Fruit fly (Drosophila melanogaster): ENCODE measurements around the gene CG32603.
A peak's percentile ranks its signal among the peaks of the same experiment; 100 is the strongest.

Gene CG32603

DNA sequence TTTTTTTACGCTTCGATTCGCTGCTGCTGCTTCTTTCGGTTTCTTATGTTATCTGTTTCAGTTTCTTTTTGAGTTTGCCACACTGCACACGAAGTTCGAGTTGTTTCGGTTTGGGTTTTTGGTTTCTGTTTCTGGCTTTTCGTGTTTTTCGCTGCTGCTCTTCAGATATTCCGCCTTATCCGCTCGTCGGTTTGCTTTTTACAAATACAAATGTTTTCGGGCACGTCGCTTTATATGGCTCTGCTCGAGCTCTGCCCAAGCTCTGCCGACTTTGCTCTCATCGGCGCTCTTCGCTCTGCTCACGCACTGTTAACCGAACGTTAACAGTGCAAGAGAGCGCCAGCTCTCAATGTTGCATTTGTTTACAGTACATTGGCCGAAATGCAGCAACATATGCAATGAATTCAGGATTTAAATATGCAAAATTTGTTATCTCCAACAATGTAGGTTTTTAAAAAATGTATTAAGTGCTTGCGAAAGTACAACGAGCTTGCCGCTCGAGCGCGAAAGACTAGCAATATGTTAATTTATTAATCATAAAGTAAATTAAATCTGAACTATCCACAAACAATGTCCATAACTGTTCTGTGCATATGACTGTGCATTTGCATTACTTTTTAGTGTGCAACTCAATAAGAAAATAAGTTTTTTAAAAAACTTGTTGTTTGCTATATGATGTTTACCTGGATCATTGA lies 27.0 kb downstream of the CG32603 start (continued):
- TF ChIP-seq dsx (GFP tag; optimal IDR thresholded peaks at IDR 0.05; ENCODE audit: poor library complexity, severe bottlenecking) (peak; percentile 71), CG11902 (GFP tag; optimal IDR thresholded peaks at IDR 0.05) (no peak), CG6854 (GFP tag; optimal IDR thresholded peaks at IDR 0.05) (peak; percentile 18), salr (GFP tag; optimal IDR thresholded peaks at IDR 0.05) (peak in 1 of 2 experiments; percentile 49), CG6163 (GFP tag; IDR thresholded peaks at IDR 0.05) (no peak; the same call in 2 of the 3 replicates), Sox14 (GFP tag; optimal IDR thresholded peaks at IDR 0.05) (peak; percentile 28), Hr39 (GFP tag; optimal IDR thresholded peaks at IDR 0.05) (no peak), Met (GFP tag; optimal IDR thresholded peaks at IDR 0.05) (peak; percentile 30), net (GFP tag; optimal IDR thresholded peaks at IDR 0.05) (no peak), CG11294 (GFP tag; IDR thresholded peaks at IDR 0.05) (no peak), cyc (GFP tag; optimal IDR thresholded peaks at IDR 0.05) (no peak), CG1621 (tag; optimal IDR thresholded peaks at IDR 0.05) (no peak), CG6792 (GFP tag; optimal IDR thresholded peaks at IDR 0.05) (no peak), pdm3 (GFP tag; optimal IDR thresholded peaks at IDR 0.05) (peak; percentile 55), CG7368 (GFP tag; optimal IDR thresholded peaks at IDR 0.05) (no peak), fkh (GFP tag; optimal IDR thresholded peaks at IDR 0.05) (no peak), Blimp-1 (GFP tag; optimal IDR thresholded peaks at IDR 0.05) (no peak), Gug (GFP tag; IDR thresholded peaks at IDR 0.05) (no peak), Ets21C (GFP tag; optimal IDR thresholded peaks at IDR 0.05) (no peak), vri (GFP tag; optimal IDR thresholded peaks at IDR 0.05) (peak; percentile 11), CG8632 (GFP tag; optimal IDR thresholded peaks at IDR 0.05) (no peak), CG11762 (GFP tag; optimal IDR thresholded peaks at IDR 0.05; ENCODE audit: insufficient read depth) (no peak), lz (GFP tag; optimal IDR thresholded peaks at IDR 0.05) (no peak), CG32006 (GFP tag; optimal IDR thresholded peaks at IDR 0.05) (peak; percentile 76), svp (GFP tag) (peak; percentile 62), spab (GFP tag; optimal IDR thresholded peaks at IDR 0.05) (peak; percentile 29), CG6276 (GFP tag; optimal IDR thresholded peaks at IDR 0.05) (no peak), Eip78C (GFP tag) (peak; percentile 49), Sox15 (GFP tag; optimal IDR thresholded peaks at IDR 0.05) (no peak), CG3032 (tag; optimal IDR thresholded peaks at IDR 0.05) (peak; percentile 30), Eip93F (GFP tag; optimal IDR thresholded peaks at IDR 0.05) (no peak), CG9139 (GFP tag; optimal IDR thresholded peaks at IDR 0.05) (no peak), CG10669 (GFP tag; optimal IDR thresholded peaks at IDR 0.05) (no peak)

DNA sequence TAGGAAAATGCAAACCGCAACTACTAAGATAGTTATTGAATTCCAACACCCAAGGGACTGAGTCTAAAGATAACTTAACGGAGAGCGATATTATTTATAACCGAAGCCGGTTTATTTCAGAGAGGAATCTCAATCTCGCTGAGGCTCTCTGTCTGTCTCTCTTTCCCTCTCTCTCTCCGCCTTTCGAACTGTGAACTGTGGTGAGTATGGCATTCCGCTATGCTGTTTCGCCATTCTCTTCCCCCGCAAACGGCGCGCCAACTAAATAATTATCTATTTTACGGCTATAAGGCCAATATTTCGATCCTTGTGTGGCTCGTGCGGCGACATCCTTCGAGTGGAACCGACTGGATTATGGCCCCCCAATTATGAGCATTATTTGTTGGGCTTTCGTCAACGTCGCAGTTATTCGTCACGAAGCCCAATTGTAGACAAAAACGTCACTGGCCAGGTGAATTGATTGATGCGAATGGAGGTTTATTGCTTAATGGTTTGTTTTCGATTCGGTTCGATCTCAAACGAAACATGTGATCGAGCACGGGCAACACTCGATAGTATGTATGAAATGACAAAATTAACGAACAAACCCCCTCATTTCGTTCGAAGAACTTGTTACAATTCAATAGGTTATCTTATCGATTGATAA lies 27.9 kb downstream of the CG32603 start:
- TF ChIP-seq CG6792 (GFP tag; optimal IDR thresholded peaks at IDR 0.05) (no peak), fd59A (GFP tag; optimal IDR thresholded peaks at IDR 0.05) (no peak), svp (GFP tag) (peak; percentile 47), Ets21C (GFP tag; optimal IDR thresholded peaks at IDR 0.05) (no peak), CG8319 (GFP tag; optimal IDR thresholded peaks at IDR 0.05) (no peak), CG1621 (tag; optimal IDR thresholded peaks at IDR 0.05) (peak; percentile 61), eg (GFP tag; IDR thresholded peaks at IDR 0.05) (peak; percentile 18; the same call in 1 of the 3 replicates), Eip78C (GFP tag) (peak; percentile 4), ss (GFP tag; optimal IDR thresholded peaks at IDR 0.05) (peak; percentile 23 to 48), dsx (GFP tag; optimal IDR thresholded peaks at IDR 0.05; ENCODE audit: poor library complexity, severe bottlenecking) (peak; percentile 12), CG9139 (GFP tag; optimal IDR thresholded peaks at IDR 0.05) (peak; percentile 38), CG6163 (GFP tag; IDR thresholded peaks at IDR 0.05) (0 out of 3 replicates have a peak, but pooled peaks have one; percentile 42), CG6808 (GFP tag; optimal IDR thresholded peaks at IDR 0.05) (peak; percentile 1)

Data from whole organism, prepupa.